Fruit fly (Drosophila melanogaster) whole organism, wandering third instar larva: ENCODE results near the gene Krn.

ENCODE experiments used
- Abd-B ChIP-seq: fragments of >200 bp; optimal IDR thresholded peaks from 2 replicates; lab custom pipeline; 2017; ENCODE audit warnings: missing biosample characterization, missing genetic modification characterization
- CG32264 ChIP-seq: fragments of 200-800 bp; sonication (Bioruptor generic); optimal IDR thresholded peaks from 2 replicates; lab custom pipeline; 2016; ENCODE audit warnings: missing biosample characterization, missing genetic modification characterization
- CG9705 ChIP-seq: fragments of 200-800 bp; sonication (Bioruptor generic); optimal IDR thresholded peaks from 2 replicates; lab custom pipeline; 2018; ENCODE audit warnings: missing biosample characterization, mild to moderate bottlenecking, missing genetic modification characterization
- CrebA ChIP-seq: fragments of 200-800 bp; sonication (Bioruptor generic); optimal IDR thresholded peaks from 2 replicates; lab custom pipeline; 2016; ENCODE audit warnings: missing biosample characterization, mild to moderate bottlenecking, missing genetic modification characterization, borderline replicate concordance
- Dfd ChIP-seq: fragments of >200 bp; optimal IDR thresholded peaks from 2 replicates; lab custom pipeline; 2017; ENCODE audit warnings: missing biosample characterization, missing genetic modification characterization
- Dif ChIP-seq: fragments of 200-275, 200-300 bp; sonication (Bioruptor generic); optimal IDR thresholded peaks from 2 replicates; lab custom pipeline; 2018; ENCODE audit warnings: missing biosample characterization, missing genetic modification characterization; ENCODE audit not compliant: partially characterized antibody
- GATAd ChIP-seq: sonication (Bioruptor generic); optimal IDR thresholded peaks from 2 replicates; lab custom pipeline; 2016; ENCODE audit warnings: missing biosample characterization, missing genetic modification characterization
- HLH106 ChIP-seq: fragments of 200-800 bp; optimal IDR thresholded peaks from 3 replicates; lab custom pipeline; 2019; ENCODE audit warnings: missing biosample characterization, mild to moderate bottlenecking, missing genetic modification characterization, moderate library complexity
- Hnf4 ChIP-seq: fragments of 200-800 bp; sonication (Bioruptor generic); optimal IDR thresholded peaks from 2 replicates; lab custom pipeline; 2016; ENCODE audit warnings: missing biosample characterization, mild to moderate bottlenecking, missing genetic modification characterization
- Hr78 ChIP-seq: fragments of >200 bp; optimal IDR thresholded peaks from 2 replicates; lab custom pipeline; 2017; ENCODE audit warnings: missing biosample characterization, missing genetic modification characterization
- Hr83 ChIP-seq: fragments of 200-300 bp; sonication (Bioruptor generic); optimal IDR thresholded peaks from 2 replicates; lab custom pipeline; 2016; ENCODE audit warnings: missing biosample characterization, mild to moderate bottlenecking, missing genetic modification characterization, moderate library complexity; ENCODE audit not compliant: poor library complexity, severe bottlenecking
- Jra ChIP-seq: sonication (Bioruptor generic); optimal IDR thresholded peaks from 2 replicates; lab custom pipeline; 2016; ENCODE audit warnings: missing biosample characterization, missing genetic modification characterization
- Mio ChIP-seq: sonication (Bioruptor generic); optimal IDR thresholded peaks from 2 replicates; lab custom pipeline; 2016; ENCODE audit warnings: missing biosample characterization, missing genetic modification characterization
- Myc ChIP-seq: fragments of >200 bp; optimal IDR thresholded peaks from 2 replicates; lab custom pipeline; 2017
- N ChIP-seq: fragments of >200 bp; optimal IDR thresholded peaks from 2 replicates; lab custom pipeline; 2018; ENCODE audit warnings: missing biosample characterization, missing external identifiers, missing genetic modification characterization
- OdsH ChIP-seq: fragments of 200-800 bp; sonication (Bioruptor generic); optimal IDR thresholded peaks from 2 replicates; lab custom pipeline; 2016; ENCODE audit warnings: missing biosample characterization, mild to moderate bottlenecking, missing genetic modification characterization
- Rel ChIP-seq, 2 experiments: fragments of 200-800 bp; sonication (Bioruptor generic) in 1 of 2; optimal IDR thresholded peaks; 2 replicates in 1 of 2; 3 replicates in 1 of 2; lab custom pipeline; 2016 to 2019; ENCODE audit warnings: mild to moderate bottlenecking in 2 of 2, missing biosample characterization in 2 of 2, missing genetic modification characterization in 2 of 2, moderate library complexity in 1 of 2
- Sp1 ChIP-seq: fragments of 200-800 bp; sonication (Bioruptor generic); optimal IDR thresholded peaks from 3 replicates; lab custom pipeline; 2019; ENCODE audit warnings: missing biosample characterization, mild to moderate bottlenecking, missing genetic modification characterization, moderate library complexity
- Vsx2 ChIP-seq: fragments of 200-300, 225-300 bp; sonication (Bioruptor generic); optimal IDR thresholded peaks from 2 replicates; lab custom pipeline; 2018; ENCODE audit warnings: missing biosample characterization, missing genetic modification characterization; ENCODE audit not compliant: partially characterized antibody
- br ChIP-seq: fragments of 200-800 bp; sonication (Bioruptor generic); optimal IDR thresholded peaks from 2 replicates; lab custom pipeline; 2016; ENCODE audit warnings: missing biosample characterization, missing genetic modification characterization
- brk ChIP-seq: fragments of 200-800 bp; sonication (Bioruptor generic); optimal IDR thresholded peaks from 2 replicates; lab custom pipeline; 2016; ENCODE audit warnings: missing biosample characterization, mild to moderate bottlenecking, missing genetic modification characterization
- dl ChIP-seq, 2 experiments: fragments of 175-275, 200-275 bp in 1 of 2; fragments of 200-275 bp in 1 of 2; sonication (Bioruptor generic); optimal IDR thresholded peaks; lab custom pipeline; 2018; ENCODE audit warnings: mild to moderate bottlenecking in 2 of 2, missing biosample characterization in 2 of 2, missing genetic modification characterization in 2 of 2, moderate library complexity in 2 of 2; ENCODE audit not compliant: partially characterized antibody in 2 of 2, insufficient read depth in 1 of 2
- dmrt93B ChIP-seq: fragments of 200-800 bp; sonication (Bioruptor generic); optimal IDR thresholded peaks from 2 replicates; lab custom pipeline; 2018; ENCODE audit warnings: missing biosample characterization, mild to moderate bottlenecking, missing genetic modification characterization
- dsf ChIP-seq: sonication (Bioruptor generic); optimal IDR thresholded peaks from 2 replicates; lab custom pipeline; 2016; ENCODE audit warnings: missing biosample characterization, missing genetic modification characterization, borderline replicate concordance
- ey ChIP-seq: fragments of 200-800 bp; sonication (Bioruptor generic); optimal IDR thresholded peaks from 2 replicates; lab custom pipeline; 2016; ENCODE audit warnings: missing biosample characterization, missing genetic modification characterization
- foxo ChIP-seq, 2 experiments: fragments of 200-800 bp; sonication (Bioruptor generic); optimal IDR thresholded peaks; 2 replicates in 1 of 2; 3 replicates in 1 of 2; lab custom pipeline; 2016 to 2017; ENCODE audit warnings: missing biosample characterization in 2 of 2, missing genetic modification characterization in 2 of 2
- fru ChIP-seq: fragments of 200-800 bp; sonication (Bioruptor generic); optimal IDR thresholded peaks from 3 replicates; lab custom pipeline; 2016; ENCODE audit warnings: missing biosample characterization, mild to moderate bottlenecking, missing genetic modification characterization
- h ChIP-seq: fragments of 200-800 bp; sonication (Bioruptor generic); optimal IDR thresholded peaks from 3 replicates; lab custom pipeline; 2016; ENCODE audit warnings: missing biosample characterization, mild to moderate bottlenecking, missing genetic modification characterization
- jim ChIP-seq: fragments of 175-275, 200-325 bp; sonication (Bioruptor generic); optimal IDR thresholded peaks from 2 replicates; lab custom pipeline; 2016; ENCODE audit warnings: missing biosample characterization, mild to moderate bottlenecking, missing genetic modification characterization
- lola ChIP-seq: fragments of >200 bp; optimal IDR thresholded peaks from 2 replicates; lab custom pipeline; 2017; ENCODE audit warnings: missing biosample characterization, missing genetic modification characterization
- pan ChIP-seq: fragments of >200 bp; optimal IDR thresholded peaks from 2 replicates; lab custom pipeline; 2017
- psq ChIP-seq: fragments of 200-800 bp; sonication (Bioruptor generic); optimal IDR thresholded peaks from 3 replicates; lab custom pipeline; 2017; ENCODE audit warnings: missing biosample characterization, mild to moderate bottlenecking, missing genetic modification characterization, moderate library complexity
- rgr ChIP-seq: fragments of 200-800 bp; sonication (Bioruptor generic); optimal IDR thresholded peaks from 3 replicates; lab custom pipeline; 2016; ENCODE audit warnings: missing biosample characterization, mild to moderate bottlenecking, missing genetic modification characterization
- sage ChIP-seq: fragments of 200-800 bp; sonication (Bioruptor generic); optimal IDR thresholded peaks from 2 replicates; lab custom pipeline; 2016; ENCODE audit warnings: missing biosample characterization, mild to moderate bottlenecking, missing genetic modification characterization
- sv ChIP-seq: fragments of 200-800 bp; sonication (Bioruptor generic); optimal IDR thresholded peaks from 3 replicates; lab custom pipeline; 2016; ENCODE audit warnings: missing biosample characterization, missing genetic modification characterization
- tai ChIP-seq: sonication (Bioruptor generic); optimal IDR thresholded peaks from 2 replicates; lab custom pipeline; 2016; ENCODE audit warnings: missing biosample characterization, missing genetic modification characterization
- usp ChIP-seq: fragments of >200 bp; optimal IDR thresholded peaks from 2 replicates; lab custom pipeline; 2017; ENCODE audit warnings: missing biosample characterization, missing genetic modification characterization
- woc ChIP-seq: sonication (Bioruptor generic); optimal IDR thresholded peaks from 2 replicates; lab custom pipeline; 2016; ENCODE audit warnings: missing biosample characterization, mild to moderate bottlenecking, missing genetic modification characterization

Krn gene

DNA sequence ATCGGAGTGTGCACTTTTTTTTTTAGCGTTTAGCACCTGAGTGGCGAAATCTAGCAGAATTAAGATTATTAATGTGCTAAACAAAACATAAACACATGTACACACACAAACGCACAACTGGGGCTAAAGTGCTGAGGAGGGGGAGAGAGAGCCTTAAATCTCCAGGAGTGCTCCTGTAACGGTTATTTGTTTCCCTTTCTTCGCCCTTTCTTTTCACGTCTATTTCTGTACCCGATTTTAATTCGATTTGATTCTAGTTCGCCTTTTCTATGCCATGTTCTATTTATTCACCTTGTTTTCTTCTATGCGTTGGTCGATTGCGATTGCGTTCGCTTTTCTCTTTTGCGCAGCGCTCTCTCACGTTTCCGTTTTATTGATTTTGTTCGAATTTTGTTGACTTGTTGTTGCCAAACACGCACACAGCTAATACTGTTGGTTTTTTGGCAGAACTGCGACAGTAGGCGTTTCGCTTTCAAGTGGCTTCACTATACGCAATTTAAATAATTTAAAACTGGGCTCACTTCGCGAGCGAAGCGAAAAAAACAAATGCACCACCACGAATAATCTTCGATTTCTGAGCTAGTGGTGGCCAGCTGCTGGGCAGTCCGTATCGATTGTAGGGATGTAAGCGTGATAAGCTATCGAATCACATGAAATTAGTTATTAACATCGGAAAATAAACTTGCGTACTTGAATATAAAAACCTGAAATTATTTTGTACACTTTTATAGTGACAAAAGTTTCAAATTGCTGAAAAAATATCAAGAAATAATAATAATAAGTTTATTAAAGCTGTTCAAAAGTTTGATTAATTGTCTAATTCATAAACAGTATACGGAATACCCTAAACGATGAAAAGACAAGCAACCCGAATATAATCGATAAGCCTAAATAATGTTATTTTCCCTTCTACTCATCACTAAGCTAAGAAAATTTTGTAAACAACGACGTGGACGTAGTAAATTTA lies at the start of gene Krn, which contains the start of the genes Ndfip and CG7484:
Gene Krn, minus strand, starts transcription at position 580 of the 967 bp plus-strand sequence.
Gene Ndfip, minus strand, starts transcription at position 580 of the 967 bp plus-strand sequence.
Gene CG7484, plus strand, starts transcription at position 917 of the 967 bp plus-strand sequence.
- TF ChIP-seq woc (GFP tag; lab: Kevin White, UChicago) (peak; percentile 89), Hr83 (peak; percentile 81), HLH106 (tag; lab: Kevin White, UChicago) (peak; percentile 95), sage (GFP tag; lab: Kevin White, UChicago) (peak; percentile 39), Abd-B (GFP tag; lab: Kevin White, UChicago) (no peak), CG9705 (GFP tag; lab: Kevin White, UChicago) (peak; percentile 90), jim (GFP tag; lab: Kevin White, UChicago) (no peak), foxo (GFP tag; optimal IDR thresholded peaks at IDR 0.05; lab: Kevin White, UChicago) (peak in 1 of 2 experiments; percentile 93), N (no peak), usp (GFP tag; lab: Kevin White, UChicago) (no peak), CG32264 (peak; percentile 26), Myc (lab: Kevin White, UChicago) (no peak), sv (peak; percentile 68), CrebA (GFP tag; lab: Kevin White, UChicago) (no peak), dl (GFP tag; optimal IDR thresholded peaks at IDR 0.05; lab: Kevin White, UChicago; ENCODE audit: insufficient read depth in 1 of 2, partially characterized antibody in 2 of 2) (no peak), Vsx2 (GFP tag; lab: Kevin White, UChicago) (no peak), dsf (GFP tag; lab: Kevin White, UChicago) (peak; percentile 78), lola (GFP tag; lab: Kevin White, UChicago) (no peak), pan (no peak), brk (GFP tag; lab: Kevin White, UChicago) (peak; percentile 82), OdsH (peak; percentile 76), fru (peak; percentile 86), psq (GFP tag; lab: Kevin White, UChicago) (peak; percentile 80), br (GFP tag; lab: Kevin White, UChicago) (peak; percentile 78), Jra (peak; percentile 74), Hnf4 (GFP tag; lab: Kevin White, UChicago) (peak; percentile 88), tai (peak; percentile 90), Dif (GFP tag; lab: Kevin White, UChicago) (no peak), h (GFP tag; lab: Kevin White, UChicago) (peak; percentile 91), Dfd (peak; percentile 50), dmrt93B (GFP tag; lab: Kevin White, UChicago) (peak; percentile 89), Mio (no peak), ey (GFP tag; lab: Kevin White, UChicago) (peak; percentile 85), Rel (GFP tag; optimal IDR thresholded peaks at IDR 0.05; lab: Kevin White, UChicago) (peak; percentile 1), Rel (tag; optimal IDR thresholded peaks at IDR 0.05; lab: Kevin White, UChicago) (peak; percentile 71), Hr78 (GFP tag; lab: Kevin White, UChicago) (no peak), rgr (GFP tag; lab: Kevin White, UChicago) (peak; percentile 91), GATAd (peak; percentile 79), Sp1 (GFP tag; lab: Kevin White, UChicago) (peak; percentile 91)

DNA sequence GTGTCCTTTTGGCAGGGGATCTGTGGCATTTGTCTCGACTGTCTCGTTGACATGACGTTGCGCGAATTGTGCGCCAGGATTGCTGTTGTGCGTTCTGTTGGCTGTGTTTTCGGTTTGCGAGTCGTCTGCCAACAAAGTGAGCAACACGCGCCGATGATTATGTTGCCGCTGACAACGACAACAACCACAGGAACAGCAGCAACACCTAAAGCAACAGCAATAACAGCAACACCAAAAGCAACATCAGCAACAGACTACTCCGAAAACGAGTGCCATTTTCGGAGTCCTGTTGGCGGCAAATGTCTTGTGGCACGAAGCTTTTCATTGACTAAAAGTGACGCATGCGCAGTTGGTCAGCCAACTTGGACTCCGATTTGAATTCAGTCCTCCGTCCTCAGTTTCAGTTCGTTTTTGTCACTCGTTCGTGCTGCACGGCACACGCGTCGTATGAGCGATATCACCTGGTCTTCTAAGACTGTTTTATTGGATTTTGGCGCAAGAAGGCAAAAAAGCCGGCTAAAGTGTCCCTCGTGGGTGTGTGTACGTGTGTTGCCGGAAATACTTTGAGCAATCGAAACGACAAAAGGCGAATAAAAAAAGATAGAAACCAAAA lies 35.6 kb upstream of the Krn start, which contains the start of gene Ccn:
Gene Ccn, plus strand, starts transcription at position 437 of the 613 bp plus-strand sequence.
- TF ChIP-seq CG32264 (no peak), Sp1 (GFP tag; lab: Kevin White, UChicago) (no peak), rgr (GFP tag; lab: Kevin White, UChicago) (no peak), fru (no peak), Rel (GFP tag; optimal IDR thresholded peaks at IDR 0.05; lab: Kevin White, UChicago) (no peak), Rel (tag; optimal IDR thresholded peaks at IDR 0.05; lab: Kevin White, UChicago) (no peak), sv (no peak), N (no peak), Myc (lab: Kevin White, UChicago) (no peak)
